Fruit fly (Drosophila melanogaster) whole organism, embryonic: Measurements from ENCODE around the gene CG12998.

Experiments
- Abd-B ChIP-seq: fragments of 200-800 bp; sonication (Bioruptor generic); optimal IDR thresholded peaks from 2 replicates; lab custom pipeline; 2018; ENCODE audit warnings: missing biosample characterization, mild to moderate bottlenecking, missing genetic modification characterization, moderate library complexity
- B-H2 ChIP-seq: fragments of 200-800 bp; sonication (Bioruptor generic); optimal IDR thresholded peaks from 2 replicates; lab custom pipeline; 2018; ENCODE audit warnings: missing biosample characterization, mild to moderate bottlenecking, missing genetic modification characterization
- Bteb2 ChIP-seq: fragments of 200-800 bp; sonication (Bioruptor generic); optimal IDR thresholded peaks from 2 replicates; lab custom pipeline; 2016; ENCODE audit warnings: missing biosample characterization, missing genetic modification characterization
- CG10321 ChIP-seq: fragments of 200-800 bp; sonication (Bioruptor generic); IDR thresholded peaks from 2 replicates; pipeline ENCODE4 v1.3.6; 2022; ENCODE audit warnings: missing biosample characterization, missing genetic modification characterization
- CG10543 ChIP-seq: fragments of 200-800 bp; sonication (Bioruptor generic); optimal IDR thresholded peaks from 3 replicates; lab custom pipeline; 2017; ENCODE audit warnings: missing biosample characterization, mild to moderate bottlenecking, missing genetic modification characterization, moderate library complexity
- CG1233 ChIP-seq: fragments of 200-800 bp; sonication (Bioruptor generic); optimal IDR thresholded peaks from 4 replicates; lab custom pipeline; 2018; ENCODE audit warnings: missing biosample characterization, mild to moderate bottlenecking, missing genetic modification characterization
- CG12769 ChIP-seq: fragments of 200-800 bp; sonication (Bioruptor generic); optimal IDR thresholded peaks from 2 replicates; lab custom pipeline; 2019; ENCODE audit warnings: missing biosample characterization, mild to moderate bottlenecking, missing genetic modification characterization, moderate library complexity
- CG15011 ChIP-seq: fragments of 200-800 bp; sonication (Bioruptor generic); optimal IDR thresholded peaks from 3 replicates; lab custom pipeline; 2018; ENCODE audit warnings: missing biosample characterization, mild to moderate bottlenecking, missing genetic modification characterization
- CG16815 ChIP-seq: fragments of 200-800 bp; sonication (Bioruptor generic); optimal IDR thresholded peaks from 3 replicates; lab custom pipeline; 2017; ENCODE audit warnings: missing biosample characterization, mild to moderate bottlenecking, missing genetic modification characterization
- CG17186 ChIP-seq: fragments of 200-800 bp; sonication (Bioruptor generic); optimal IDR thresholded peaks from 3 replicates; lab custom pipeline; 2017; ENCODE audit warnings: missing biosample characterization, missing genetic modification reagents, missing genetic modification characterization
- CG30403 ChIP-seq: fragments of 200-800 bp; sonication (Bioruptor generic); optimal IDR thresholded peaks from 3 replicates; lab custom pipeline; 2016; ENCODE audit warnings: missing biosample characterization, missing genetic modification characterization
- CG31388 ChIP-seq: fragments of 200-800 bp; sonication (Bioruptor generic); optimal IDR thresholded peaks from 2 replicates; lab custom pipeline; 2016; ENCODE audit warnings: missing biosample characterization, missing genetic modification characterization
- CG33557 ChIP-seq: fragments of 200-800 bp; sonication (Bioruptor generic); optimal IDR thresholded peaks from 2 replicates; lab custom pipeline; 2019; ENCODE audit warnings: missing biosample characterization, mild to moderate bottlenecking, missing genetic modification characterization, moderate library complexity
- CG3838 ChIP-seq: fragments of 200-800 bp; sonication (Bioruptor generic); optimal IDR thresholded peaks from 3 replicates; lab custom pipeline; 2016; ENCODE audit warnings: missing biosample characterization, missing genetic modification characterization
- CG4730 ChIP-seq: fragments of 200-800 bp; sonication (Bioruptor generic); IDR thresholded peaks from 2 replicates; pipeline ENCODE4 v1.3.6; 2022; ENCODE audit warnings: missing biosample characterization, missing genetic modification characterization
- CG6254 ChIP-seq: fragments of 200-800 bp; sonication (Bioruptor generic); optimal IDR thresholded peaks from 3 replicates; lab custom pipeline; 2017; ENCODE audit warnings: mild to moderate bottlenecking, missing biosample characterization, missing genetic modification reagents, missing genetic modification characterization
- CG6683 ChIP-seq: fragments of 200-800 bp; sonication (Bioruptor generic); optimal IDR thresholded peaks from 2 replicates; lab custom pipeline; 2017; ENCODE audit warnings: missing biosample characterization, mild to moderate bottlenecking, missing genetic modification characterization, missing genetic modification reagents
- CG6765 ChIP-seq: fragments of 200-800 bp; sonication (Bioruptor generic); optimal IDR thresholded peaks from 3 replicates; lab custom pipeline; 2017; ENCODE audit warnings: missing biosample characterization, mild to moderate bottlenecking, missing genetic modification characterization
- CG6854 ChIP-seq: fragments of 200-800 bp; sonication (Bioruptor generic); optimal IDR thresholded peaks from 3 replicates; lab custom pipeline; 2017; ENCODE audit warnings: missing biosample characterization, mild to moderate bottlenecking, missing genetic modification characterization
- CG7745 ChIP-seq: fragments of 200-800 bp; sonication (Bioruptor generic); optimal IDR thresholded peaks from 2 replicates; lab custom pipeline; 2018; ENCODE audit warnings: missing biosample characterization, mild to moderate bottlenecking, missing genetic modification characterization, moderate library complexity
- CG8478 ChIP-seq: fragments of >200 bp; optimal IDR thresholded peaks from 2 replicates; lab custom pipeline; 2018
- CrebB ChIP-seq: fragments of 200-800 bp; sonication (Bioruptor generic); optimal IDR thresholded peaks from 3 replicates; lab custom pipeline; 2018; ENCODE audit warnings: missing biosample characterization, mild to moderate bottlenecking, missing genetic modification characterization
- Dbx ChIP-seq: fragments of 200-800 bp; sonication (Bioruptor generic); IDR thresholded peaks from 3 replicates; pipeline ENCODE4 v1.3.6; 2022; ENCODE audit warnings: missing biosample characterization, missing genetic modification characterization
- Dek ChIP-seq: fragments of 200-800 bp; sonication (Bioruptor generic); optimal IDR thresholded peaks from 3 replicates; lab custom pipeline; 2019; ENCODE audit warnings: missing biosample characterization, mild to moderate bottlenecking, missing genetic modification characterization, moderate library complexity
- E2f1 ChIP-seq: fragments of 200-800 bp; sonication (Bioruptor generic); IDR thresholded peaks from 2 replicates; pipeline ENCODE4 v1.3.6; 2022; ENCODE audit warnings: missing biosample characterization, missing genetic modification characterization
- Elba2 ChIP-seq: fragments of 200-800 bp; sonication (Bioruptor generic); optimal IDR thresholded peaks from 3 replicates; lab custom pipeline; 2016; ENCODE audit warnings: missing biosample characterization, missing genetic modification characterization
- Gug ChIP-seq: fragments of 200-800 bp; sonication (Bioruptor generic); IDR thresholded peaks from 4 replicates; pipeline ENCODE4 v1.3.6; 2022; ENCODE audit warnings: missing biosample characterization, missing genetic modification characterization
- Lim3 ChIP-seq: fragments of 200-800 bp; sonication (Bioruptor generic); IDR thresholded peaks from 2 replicates; pipeline ENCODE4 v1.3.6; 2022; ENCODE audit warnings: missing biosample characterization, missing genetic modification characterization
- Mad ChIP-seq: fragments of 200-800 bp; sonication (Bioruptor generic); optimal IDR thresholded peaks from 2 replicates; lab custom pipeline; 2016; ENCODE audit warnings: missing biosample characterization, missing genetic modification characterization
- Mes4 ChIP-seq: fragments of 200-800 bp; sonication (Bioruptor generic); optimal IDR thresholded peaks from 2 replicates; lab custom pipeline; 2016; ENCODE audit warnings: missing biosample characterization, missing genetic modification characterization
- Myb ChIP-seq: fragments of 200-800 bp; sonication (Bioruptor generic); optimal IDR thresholded peaks from 2 replicates; lab custom pipeline; 2016; ENCODE audit warnings: missing biosample characterization, missing genetic modification characterization
- Stat92E ChIP-seq, 3 experiments: fragments of >200 bp in 2 of 3; fragments of 200-800 bp in 1 of 3; sonication (Bioruptor generic) in 1 of 3; optimal IDR thresholded peaks; 2 replicates each; lab custom pipeline; 2017 to 2019; ENCODE audit warnings: missing biosample characterization in 3 of 3, missing genetic modification characterization in 3 of 3, mild to moderate bottlenecking in 1 of 3, moderate library complexity in 1 of 3
- Xrp1 ChIP-seq: fragments of 200-800 bp; sonication (Bioruptor generic); IDR thresholded peaks from 2 replicates; pipeline ENCODE4 v1.3.6; 2022; ENCODE audit warnings: missing biosample characterization, missing genetic modification characterization
- ab ChIP-seq: fragments of 200-800 bp; sonication (Bioruptor generic); optimal IDR thresholded peaks from 2 replicates; lab custom pipeline; 2016; ENCODE audit warnings: missing biosample characterization, missing genetic modification characterization
- al ChIP-seq: fragments of 200-800 bp; sonication (Bioruptor generic); IDR thresholded peaks from 2 replicates; pipeline ENCODE4 v1.3.6; 2022; ENCODE audit warnings: missing biosample characterization, missing genetic modification characterization
- ase ChIP-seq: fragments of 200-800 bp; sonication (Bioruptor generic); IDR thresholded peaks from 3 replicates; pipeline ENCODE4 v1.3.6; 2022; ENCODE audit warnings: missing biosample characterization, missing genetic modification characterization
- az2 ChIP-seq: fragments of 200-800 bp; sonication (Bioruptor generic); optimal IDR thresholded peaks from 3 replicates; lab custom pipeline; 2016; ENCODE audit warnings: missing biosample characterization, missing genetic modification characterization
- chif ChIP-seq, 2 experiments: fragments of 200-800 bp; sonication (Bioruptor generic); optimal IDR thresholded peaks; 3 replicates each; lab custom pipeline; 2016; ENCODE audit warnings: missing biosample characterization in 2 of 2, missing genetic modification characterization in 2 of 2
- en ChIP-seq: fragments of 200-800 bp; sonication (Bioruptor generic); optimal IDR thresholded peaks from 2 replicates; lab custom pipeline; 2016; ENCODE audit warnings: missing biosample characterization, missing genetic modification characterization
- eve ChIP-seq, 2 experiments: fragments of >200 bp; optimal IDR thresholded peaks; 2 replicates each; lab custom pipeline; 2017; ENCODE audit warnings: missing biosample characterization in 2 of 2, missing genetic modification characterization in 2 of 2
- fd96Cb ChIP-seq: fragments of 200-800 bp; sonication (Bioruptor generic); optimal IDR thresholded peaks from 2 replicates; lab custom pipeline; 2018; ENCODE audit warnings: missing biosample characterization, mild to moderate bottlenecking, missing genetic modification characterization, moderate library complexity
- fru ChIP-seq: fragments of >200 bp; optimal IDR thresholded peaks from 2 replicates; lab custom pipeline; 2017
- hbn ChIP-seq: fragments of 200-800 bp; sonication (Bioruptor generic); IDR thresholded peaks from 2 replicates; pipeline ENCODE4 v1.3.6; 2022; ENCODE audit warnings: missing biosample characterization, missing genetic modification characterization; ENCODE audit not compliant: partially characterized antibody
- p53 ChIP-seq: fragments of 200-800 bp; sonication (Bioruptor generic); optimal IDR thresholded peaks from 2 replicates; lab custom pipeline; 2016; ENCODE audit warnings: missing biosample characterization, missing genetic modification characterization
- pnt ChIP-seq: fragments of 200-800 bp; sonication (Bioruptor generic); optimal IDR thresholded peaks from 3 replicates; lab custom pipeline; 2016; ENCODE audit warnings: missing biosample characterization, missing genetic modification characterization
- pros ChIP-seq: fragments of 200-800 bp; sonication (Bioruptor generic); optimal IDR thresholded peaks from 3 replicates; lab custom pipeline; 2019; ENCODE audit warnings: missing biosample characterization, mild to moderate bottlenecking, missing genetic modification characterization, moderate library complexity
- schlank ChIP-seq: fragments of 200-800 bp; sonication (Bioruptor generic); optimal IDR thresholded peaks from 2 replicates; lab custom pipeline; 2018; ENCODE audit warnings: missing biosample characterization, mild to moderate bottlenecking, missing genetic modification characterization
- sisA ChIP-seq: fragments of 200-800 bp; sonication (Bioruptor generic); IDR thresholded peaks from 2 replicates; pipeline ENCODE4 v1.3.6; 2022; ENCODE audit warnings: missing biosample characterization, missing genetic modification characterization
- slbo ChIP-seq: fragments of 200-800 bp; sonication (Bioruptor generic); IDR thresholded peaks from 2 replicates; pipeline ENCODE4 v1.3.6; 2022; ENCODE audit warnings: missing biosample characterization, missing genetic modification characterization
- slou ChIP-seq: fragments of 200-800 bp; sonication (Bioruptor generic); optimal IDR thresholded peaks from 3 replicates; lab custom pipeline; 2016; ENCODE audit warnings: missing biosample characterization, missing genetic modification characterization
- sqz ChIP-seq: fragments of 200-800 bp; sonication (Bioruptor generic); optimal IDR thresholded peaks from 3 replicates; lab custom pipeline; 2018; ENCODE audit warnings: missing biosample characterization, mild to moderate bottlenecking, missing genetic modification characterization
- tna ChIP-seq: fragments of 200-800 bp; sonication (Bioruptor generic); IDR thresholded peaks from 2 replicates; pipeline ENCODE4 v1.3.6; 2022; ENCODE audit warnings: missing biosample characterization, missing genetic modification characterization; ENCODE audit not compliant: partially characterized antibody

Gene CG12998

dm6 chrX:17176542-17176941 is 41.9 kb upstream of the CG12998 start (continued):
- TF ChIP-seq chif (GFP tag; optimal IDR thresholded peaks at IDR 0.05; lab: Kevin White, UChicago) (peak in 1 of 2 experiments; percentile 44), slbo (GFP tag; lab: Robert Waterston, UW) (peak; percentile 74), Elba2 (GFP tag; lab: Kevin White, UChicago) (no peak), az2 (GFP tag; lab: Kevin White, UChicago) (peak; percentile 11), Lim3 (GFP tag; lab: Robert Waterston, UW) (no peak), Mad (GFP tag; lab: Kevin White, UChicago) (no peak), B-H2 (GFP tag; lab: Kevin White, UChicago) (no peak), CG8478 (lab: Kevin White, UChicago) (no peak), sisA (GFP tag; lab: Robert Waterston, UW) (peak; percentile 68), CG6683 (GFP tag; lab: Kevin White, UChicago) (no peak), CG31388 (GFP tag; lab: Kevin White, UChicago) (no peak), Myb (peak; percentile 40), CG4730 (GFP tag; lab: Robert Waterston, UW) (peak; percentile 31; the same call in 1 of the 2 replicates), Gug (GFP tag; lab: Robert Waterston, UW) (0 out of 4 replicates have a peak, but pooled peaks have one; percentile 21), CG10543 (peak; percentile 27), CG16815 (GFP tag; lab: Kevin White, UChicago) (no peak), Dbx (GFP tag; lab: Robert Waterston, UW) (peak; percentile 61; the same call in 2 of the 3 replicates), CG12769 (tag; lab: Kevin White, UChicago) (peak; percentile 32), CG33557 (GFP tag; lab: Kevin White, UChicago) (no peak), CG17186 (GFP tag; lab: Kevin White, UChicago) (no peak), schlank (tag; lab: Kevin White, UChicago) (no peak), pros (GFP tag; lab: Kevin White, UChicago) (no peak), fru (lab: Kevin White, UChicago) (no peak), fd96Cb (tag; lab: Kevin White, UChicago) (peak; percentile 28), CG7745 (tag; lab: Kevin White, UChicago) (no peak), CG6765 (GFP tag; lab: Kevin White, UChicago) (no peak), CG3838 (GFP tag; lab: Kevin White, UChicago) (no peak), sqz (GFP tag; lab: Kevin White, UChicago) (peak; percentile 56), CG15011 (GFP tag; lab: Kevin White, UChicago) (no peak), CG6254 (GFP tag; lab: Kevin White, UChicago) (peak; percentile 16), hbn (GFP tag; lab: Robert Waterston, UW) (no peak), CG1233 (peak; percentile 43), CG10321 (no peak), ab (GFP tag; lab: Kevin White, UChicago) (no peak), CG6854 (no peak), slou (GFP tag; lab: Kevin White, UChicago) (no peak), en (GFP tag; lab: Kevin White, UChicago) (peak; percentile 37), Mes4 (GFP tag; lab: Kevin White, UChicago) (peak; percentile 44), tna (GFP tag; lab: Robert Waterston, UW) (no peak), p53 (GFP tag; lab: Kevin White, UChicago) (no peak), al (0 out of 2 replicates have a peak, but pooled peaks have one; percentile 22), CG30403 (GFP tag; lab: Kevin White, UChicago) (peak; percentile 37), Bteb2 (peak; percentile 4), ase (GFP tag; lab: Robert Waterston, UW) (peak; percentile 72), Stat92E (GFP tag; optimal IDR thresholded peaks at IDR 0.05; lab: Kevin White, UChicago) (no peak), CrebB (tag; lab: Kevin White, UChicago) (no peak), eve (GFP tag; optimal IDR thresholded peaks at IDR 0.05; lab: Kevin White, UChicago) (peak in 1 of 2 experiments; percentile 47), Dek (tag; lab: Kevin White, UChicago) (peak; percentile 41), pnt (GFP tag; lab: Kevin White, UChicago) (peak; percentile 38), Abd-B (GFP tag; lab: Kevin White, UChicago) (peak; percentile 25), E2f1 (GFP tag; lab: Robert Waterston, UW) (peak; percentile 63), Xrp1 (GFP tag; lab: Robert Waterston, UW) (peak; percentile 67; the same call in 1 of the 2 replicates)
